Fruit fly (Drosophila melanogaster): ENCODE data around the gene Ptp10D.

DNA sequence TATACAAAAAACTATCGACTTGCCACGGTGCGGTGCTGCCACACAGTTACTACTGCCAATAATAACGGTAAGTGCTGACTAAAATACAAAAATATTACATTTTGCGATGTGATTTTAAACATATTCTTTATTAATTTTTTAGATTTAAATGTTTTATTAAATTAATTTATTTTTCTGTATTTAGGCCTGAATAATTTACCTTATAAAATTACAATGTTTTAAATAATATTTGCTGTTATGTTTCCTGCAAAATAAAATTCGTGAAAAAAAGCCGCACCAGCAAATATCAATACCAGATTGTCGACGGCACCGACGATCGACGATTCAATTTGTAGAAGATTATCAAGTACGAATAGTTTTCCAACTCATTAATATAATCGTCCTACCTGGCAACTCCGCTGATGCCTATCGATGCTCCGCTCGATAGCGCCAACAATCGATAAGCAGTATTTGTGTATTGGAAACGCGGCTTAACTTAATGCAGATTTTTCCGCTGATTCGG, 56.8 kb downstream of the Ptp10D start, which contains the start of the genes Vlet and bif:
- TF ChIP-seq EcR (GFP tag; optimal IDR thresholded peaks at IDR 0.05) (no peak), usp (GFP tag; optimal IDR thresholded peaks at IDR 0.05) (no peak), CG8478 (optimal IDR thresholded peaks at IDR 0.05) (no peak)
